Worm (Caenorhabditis elegans) whole organism, mixed stage, embryonic: ENCODE results near the gene pfd-4.

ENCODE experiments used
- M03D4.4 ChIP-seq: sonication (generic microtip); optimal IDR thresholded peaks from 2 replicates; lab custom pipeline; 2017; ENCODE audit warnings: mild to moderate bottlenecking, missing genetic modification characterization, missing compliant biosample characterization
- bed-3 ChIP-seq: fragments of 200-800 bp; sonication (Bioruptor generic); optimal IDR thresholded peaks from 3 replicates; lab custom pipeline; 2018; ENCODE audit warnings: mild to moderate bottlenecking, missing genetic modification characterization, moderate library complexity, missing compliant biosample characterization
- blmp-1 ChIP-seq: fragments of 150-350 bp; optimal IDR thresholded peaks from 2 replicates; lab custom pipeline; 2014; ENCODE audit warnings: missing biosample characterization, missing genetic modification characterization
- ceh-43 ChIP-seq: fragments of 200-800 bp; sonication (Bioruptor generic); optimal IDR thresholded peaks from 2 replicates; lab custom pipeline; 2018; ENCODE audit warnings: mild to moderate bottlenecking, missing genetic modification characterization, moderate library complexity, missing compliant biosample characterization
- ceh-83 ChIP-seq: fragments of 200-800 bp; sonication (Bioruptor generic); optimal IDR thresholded peaks from 2 replicates; lab custom pipeline; 2018; ENCODE audit warnings: mild to moderate bottlenecking, missing genetic modification characterization, missing compliant biosample characterization
- ces-1 ChIP-seq: fragments of 150-350 bp; optimal IDR thresholded peaks from 2 replicates; lab custom pipeline; 2014; ENCODE audit warnings: missing biosample characterization, missing genetic modification reagents, missing genetic modification characterization
- cnd-1 ChIP-seq: fragments of 200-800 bp; sonication (Bioruptor generic); optimal IDR thresholded peaks from 2 replicates; lab custom pipeline; 2018; ENCODE audit warnings: mild to moderate bottlenecking, missing genetic modification characterization, missing compliant biosample characterization
- drap-1 ChIP-seq: fragments of 200-800 bp; sonication (Bioruptor generic); optimal IDR thresholded peaks from 3 replicates; lab custom pipeline; 2018; ENCODE audit warnings: mild to moderate bottlenecking, missing genetic modification characterization, missing compliant biosample characterization
- elt-1 ChIP-seq: sonication (generic microtip); optimal IDR thresholded peaks from 2 replicates; lab custom pipeline; 2017; ENCODE audit warnings: missing genetic modification characterization, mild to moderate bottlenecking, missing compliant biosample characterization, antibody characterized with exemption, moderate library complexity, borderline replicate concordance; ENCODE audit not compliant: insufficient read depth
- elt-3 ChIP-seq: fragments of 150-350 bp; optimal IDR thresholded peaks from 2 replicates; lab custom pipeline; 2014; ENCODE audit warnings: missing biosample characterization, missing genetic modification characterization
- flh-1 ChIP-seq: fragments of 200-800 bp; sonication (Bioruptor generic); optimal IDR thresholded peaks from 2 replicates; lab custom pipeline; 2018; ENCODE audit warnings: mild to moderate bottlenecking, missing genetic modification characterization, moderate library complexity, missing compliant biosample characterization
- ham-2 ChIP-seq: fragments of 200-800 bp; sonication (Bioruptor generic); optimal IDR thresholded peaks from 2 replicates; lab custom pipeline; 2018; ENCODE audit warnings: mild to moderate bottlenecking, missing genetic modification characterization, missing compliant biosample characterization
- hlh-1 ChIP-seq: fragments of 150-350 bp; optimal IDR thresholded peaks from 2 replicates; lab custom pipeline; 2014; ENCODE audit warnings: missing biosample characterization, missing genetic modification reagents, missing genetic modification characterization
- lin-13 ChIP-seq: fragments of 150-350 bp; optimal IDR thresholded peaks from 2 replicates; lab custom pipeline; 2014; ENCODE audit warnings: missing biosample characterization, missing genetic modification characterization
- lsy-2 ChIP-seq: fragments of 150-350 bp; optimal IDR thresholded peaks from 2 replicates; lab custom pipeline; 2014; ENCODE audit warnings: missing biosample characterization, missing genetic modification characterization
- mep-1 ChIP-seq: fragments of 150-350 bp; optimal IDR thresholded peaks from 2 replicates; lab custom pipeline; 2017; ENCODE audit warnings: missing biosample characterization, missing genetic modification reagents, missing genetic modification characterization, inconsistent platforms
- nhr-12 ChIP-seq: fragments of 150-350 bp; optimal IDR thresholded peaks from 2 replicates; lab custom pipeline; 2014; ENCODE audit warnings: missing biosample characterization, missing genetic modification characterization
- nhr-2 ChIP-seq: fragments of 150-350 bp; optimal IDR thresholded peaks from 2 replicates; lab custom pipeline; 2014; ENCODE audit warnings: missing biosample characterization, missing genetic modification characterization
- nhr-28 ChIP-seq: fragments of 150-350 bp; optimal IDR thresholded peaks from 2 replicates; lab custom pipeline; 2014; ENCODE audit warnings: missing biosample characterization, missing genetic modification characterization
- nhr-76 ChIP-seq: sonication (generic microtip); optimal IDR thresholded peaks from 2 replicates; lab custom pipeline; 2017; ENCODE audit warnings: missing biosample characterization, missing genetic modification characterization
- pha-4 ChIP-seq: fragments of 150-350 bp; optimal IDR thresholded peaks from 2 replicates; lab custom pipeline; 2018; ENCODE audit warnings: missing biosample characterization, missing genetic modification reagents, missing genetic modification characterization
- sem-2 ChIP-seq: fragments of 200-800 bp; sonication (Bioruptor generic); optimal IDR thresholded peaks from 2 replicates; lab custom pipeline; 2018; ENCODE audit warnings: mild to moderate bottlenecking, missing genetic modification characterization, missing compliant biosample characterization
- snpc-4 ChIP-seq: fragments of 150-350 bp; optimal IDR thresholded peaks from 2 replicates; lab custom pipeline; 2014; ENCODE audit warnings: missing biosample characterization, missing genetic modification characterization
- sptf-1 ChIP-seq: sonication (generic microtip); optimal IDR thresholded peaks from 2 replicates; lab custom pipeline; 2017; ENCODE audit warnings: mild to moderate bottlenecking, missing genetic modification characterization, moderate library complexity, missing compliant biosample characterization
- tbx-8 ChIP-seq: fragments of 200-800 bp; sonication (Bioruptor generic); optimal IDR thresholded peaks from 2 replicates; lab custom pipeline; 2018; ENCODE audit warnings: mild to moderate bottlenecking, missing genetic modification characterization, moderate library complexity, missing compliant biosample characterization
- unc-120 ChIP-seq: sonication (generic microtip); optimal IDR thresholded peaks from 2 replicates; lab custom pipeline; 2017; ENCODE audit warnings: missing genetic modification characterization, missing compliant biosample characterization; ENCODE audit not compliant: poor library complexity, severe bottlenecking
- unc-39 ChIP-seq: fragments of 150-350 bp; optimal IDR thresholded peaks from 2 replicates; lab custom pipeline; 2014; ENCODE audit warnings: missing biosample characterization, missing genetic modification characterization
- unc-62 ChIP-seq: fragments of 150-350 bp; optimal IDR thresholded peaks from 2 replicates; lab custom pipeline; 2014; ENCODE audit warnings: missing biosample characterization, missing genetic modification reagents, missing genetic modification characterization
- zip-8 ChIP-seq: fragments of 150-350 bp; optimal IDR thresholded peaks from 2 replicates; lab custom pipeline; 2014; ENCODE audit warnings: missing biosample characterization, missing genetic modification characterization
- ztf-11 ChIP-seq: fragments of 150-350 bp; optimal IDR thresholded peaks from 2 replicates; lab custom pipeline; 2014; ENCODE audit warnings: missing biosample characterization, missing genetic modification characterization

The pfd-4 gene

DNA sequence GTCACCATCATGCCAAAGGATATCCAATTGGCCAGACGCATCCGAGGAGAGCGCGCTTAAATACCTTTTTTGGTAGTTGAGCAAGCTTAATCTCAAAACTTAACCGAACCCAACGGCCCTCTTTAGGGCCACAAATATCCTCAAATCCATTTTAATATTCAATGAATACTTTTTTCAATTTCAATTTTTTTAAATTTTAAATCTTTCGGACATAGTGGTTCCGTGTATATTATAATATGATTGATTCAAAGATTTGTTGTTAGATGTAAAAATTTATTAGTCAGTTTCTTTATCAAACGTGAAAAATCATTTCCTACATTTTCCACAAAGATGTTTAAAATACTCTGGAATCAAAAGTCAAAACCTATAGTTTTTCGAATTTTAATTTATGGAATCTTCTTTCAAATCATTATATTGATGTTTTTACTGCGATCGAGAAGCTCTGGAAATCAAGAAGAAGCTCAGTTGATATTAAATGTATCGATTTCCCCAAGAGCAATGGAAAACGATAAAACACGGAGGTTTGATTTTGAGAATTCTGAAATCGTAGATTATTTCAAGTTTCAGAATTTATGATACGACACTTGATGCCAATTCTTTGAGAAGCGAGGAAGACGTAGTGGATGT, 12.0 kb downstream of the pfd-4 start, which contains the start of gene B0035.21:
B0035.21 (plus strand) TSS at position 322 of the 627 bp plus-strand sequence.
- TF ChIP-seq unc-120 (no peak), zip-8 (tag; lab: Kevin White, UChicago) (no peak), drap-1 (GFP tag; lab: Kevin White, UChicago) (no peak)

DNA sequence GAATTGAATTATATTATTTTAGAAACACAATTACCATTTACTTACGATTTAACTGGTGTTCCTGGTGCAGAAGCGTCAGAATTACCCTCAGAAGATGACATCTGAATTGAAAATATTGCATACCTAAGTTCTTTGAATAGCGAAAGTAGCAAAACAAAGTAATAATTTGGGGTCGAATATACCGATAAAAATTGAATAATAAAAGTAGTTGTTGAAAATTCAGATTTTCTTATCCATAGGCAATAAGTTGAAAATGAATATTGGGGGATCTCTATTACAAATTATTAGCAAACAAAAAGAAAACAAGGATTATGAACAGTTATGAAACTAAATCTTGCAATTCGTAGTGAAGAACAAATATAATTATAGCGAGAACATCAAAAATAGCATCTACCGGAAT, 14.3 kb downstream of the pfd-4 start, which contains the start of gene leo-1:
leo-1 (minus strand) TSS at position 101 of the 400 bp plus-strand sequence.
- TF ChIP-seq ces-1 (GFP tag; lab: Kevin White, UChicago) (no peak), unc-39 (no peak), snpc-4 (tag; lab: Kevin White, UChicago) (no peak), nhr-2 (no peak), elt-3 (tag; lab: Kevin White, UChicago) (no peak), mep-1 (tag; lab: Kevin White, UChicago) (no peak), unc-62 (GFP tag; lab: Kevin White, UChicago) (no peak), nhr-28 (tag; lab: Kevin White, UChicago) (no peak), flh-1 (GFP tag; lab: Kevin White, UChicago) (no peak), tbx-8 (GFP tag; lab: Kevin White, UChicago) (no peak), hlh-1 (tag; lab: Kevin White, UChicago) (no peak)

ce11 chrIV:11332751-11333150, 17.7 kb downstream of the pfd-4 start, which contains the start of gene sart-3:
Gene sart-3, minus strand, starts transcription at chrIV:11332969.
- TF ChIP-seq M03D4.4 (tag; lab: Kevin White, UChicago) (no peak), nhr-2 (no peak), zip-8 (tag; lab: Kevin White, UChicago) (no peak), mep-1 (tag; lab: Kevin White, UChicago) (no peak), elt-1 (no peak), sptf-1 (tag; lab: Kevin White, UChicago) (no peak), drap-1 (GFP tag; lab: Kevin White, UChicago) (no peak), tbx-8 (GFP tag; lab: Kevin White, UChicago) (no peak), nhr-12 (tag; lab: Kevin White, UChicago) (no peak)

DNA sequence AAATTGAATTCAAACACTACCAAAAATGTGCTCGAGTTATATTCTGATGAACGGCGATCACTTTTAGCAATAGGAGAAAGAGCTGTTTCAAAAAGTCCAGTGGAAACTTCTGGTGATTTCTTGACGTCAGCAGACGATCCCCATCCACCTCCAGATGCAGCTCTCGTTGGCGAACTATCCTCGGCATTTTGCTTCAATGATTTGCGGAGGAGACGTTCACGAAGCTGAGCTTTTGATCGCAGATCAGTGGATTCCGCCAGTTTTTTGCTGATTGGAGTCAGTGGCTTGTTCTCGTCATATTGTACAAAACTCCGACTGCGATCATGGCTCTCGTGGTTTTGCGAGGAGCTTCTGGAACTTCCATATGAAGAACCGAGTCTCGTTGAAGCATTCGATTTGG, 21.2 kb downstream of the pfd-4 start:
- TF ChIP-seq unc-62 (GFP tag; lab: Kevin White, UChicago) (no peak), elt-3 (tag; lab: Kevin White, UChicago) (no peak), nhr-76 (tag; lab: Kevin White, UChicago) (no peak), flh-1 (GFP tag; lab: Kevin White, UChicago) (no peak), ceh-43 (GFP tag; lab: Kevin White, UChicago) (no peak), pha-4 (tag; lab: Kevin White, UChicago) (no peak), blmp-1 (tag; lab: Kevin White, UChicago) (no peak), unc-120 (no peak), ztf-11 (tag; lab: Kevin White, UChicago) (no peak), lin-13 (no peak), tbx-8 (GFP tag; lab: Kevin White, UChicago) (no peak), hlh-1 (tag; lab: Kevin White, UChicago) (no peak), nhr-28 (tag; lab: Kevin White, UChicago) (no peak), nhr-12 (tag; lab: Kevin White, UChicago) (no peak), elt-1 (no peak), zip-8 (tag; lab: Kevin White, UChicago) (no peak), bed-3 (GFP tag; lab: Kevin White, UChicago) (no peak), ces-1 (GFP tag; lab: Kevin White, UChicago) (no peak), sem-2 (no peak), sptf-1 (tag; lab: Kevin White, UChicago) (no peak)
- TF ChIP-seq, all 35 proteins: peak for 0

DNA sequence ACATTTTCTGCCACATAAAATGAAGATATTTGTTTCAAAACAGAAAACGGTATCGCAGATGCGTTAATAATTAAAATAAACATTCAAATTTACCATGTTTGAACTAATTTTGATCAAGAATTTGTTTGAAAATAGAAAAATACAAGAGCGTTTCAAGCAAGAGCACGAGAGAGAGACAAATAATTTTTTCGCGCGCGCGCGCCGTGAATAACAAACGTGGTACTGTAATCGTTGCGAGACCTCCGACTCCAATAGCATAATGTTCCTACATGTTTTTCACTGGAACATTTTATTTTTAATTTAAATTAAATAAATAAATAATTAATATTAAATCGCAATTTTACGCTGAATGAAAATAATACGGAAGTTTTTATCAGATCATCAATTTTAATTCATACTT, 22.0 kb downstream of the pfd-4 start, which contains the start of gene F54E12.2:
F54E12.2 (minus strand) TSS at position 164 of the 400 bp plus-strand sequence.
- no peak for TF ChIP-seq nhr-28 (tag; lab: Kevin White, UChicago)
- TF ChIP-seq cnd-1: no peak
- no peak for TF ChIP-seq elt-3 (tag; lab: Kevin White, UChicago)
- no peak for TF ChIP-seq flh-1 (GFP tag; lab: Kevin White, UChicago)
- TF ChIP-seq drap-1 (GFP tag; lab: Kevin White, UChicago): no peak
- TF ChIP-seq lin-13: no peak
- no peak for TF ChIP-seq ham-2 (GFP tag; lab: Kevin White, UChicago)
- no peak for TF ChIP-seq unc-39
- TF ChIP-seq ceh-83 (GFP tag; lab: Kevin White, UChicago): no peak
- TF ChIP-seq pha-4 (tag; lab: Kevin White, UChicago): no peak
- no peak for TF ChIP-seq tbx-8 (GFP tag; lab: Kevin White, UChicago)
- TF ChIP-seq M03D4.4 (tag; lab: Kevin White, UChicago): no peak
- no peak for TF ChIP-seq sem-2
- no peak for TF ChIP-seq unc-120
- no peak for TF ChIP-seq nhr-76 (tag; lab: Kevin White, UChicago)
- TF ChIP-seq lsy-2 (tag; lab: Kevin White, UChicago): no peak
